Worm (Caenorhabditis elegans) whole organism, L4/young adult: ENCODE data around the gene R05G6.4.

ENCODE experiments used
- W03F9.2 ChIP-seq: fragments of 150-350 bp; optimal IDR thresholded peaks from 2 replicates; lab custom pipeline; 2014; ENCODE audit warnings: missing biosample characterization, missing genetic modification characterization
- dao-5 ChIP-seq: sonication (generic microtip); optimal IDR thresholded peaks from 2 replicates; lab custom pipeline; 2016; ENCODE audit warnings: missing genotype, missing genetic modification characterization, moderate library complexity, missing compliant biosample characterization
- him-1 ChIP-seq: sonication (generic microtip); optimal IDR thresholded peaks from 2 replicates; lab custom pipeline; 2016; ENCODE audit warnings: missing genotype, missing genetic modification reagents, missing genetic modification characterization, missing compliant biosample characterization

DNA sequence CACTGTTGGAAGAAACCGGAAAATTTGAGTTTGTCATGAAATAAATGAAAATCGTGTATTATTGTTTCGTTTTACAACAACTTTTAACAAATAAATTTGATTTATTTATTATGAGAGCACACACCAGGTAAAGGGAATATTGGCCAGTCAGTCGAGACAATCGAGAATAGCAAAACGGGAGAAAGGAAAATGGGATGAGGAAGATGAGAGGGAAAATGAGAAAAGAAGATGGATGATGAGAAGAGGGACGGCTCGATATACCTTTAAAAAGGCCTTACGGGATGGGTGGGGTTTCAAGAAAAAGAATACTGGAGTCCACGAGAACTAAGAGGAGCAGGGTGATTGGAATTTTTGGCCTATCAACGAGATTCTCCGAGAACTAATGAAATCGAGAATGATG, 45.6 kb downstream of the R05G6.4 start:
- TF ChIP-seq dao-5 (tag; lab: Kevin White, UChicago), result no peak
- no peak for TF ChIP-seq W03F9.2 (tag; lab: Kevin White, UChicago)
- no peak for TF ChIP-seq him-1 (tag; lab: Kevin White, UChicago)
